Fruit fly (Drosophila melanogaster) Kc167 (cell line): ENCODE results near the gene Src64B.

Experiments used
- Sin3A ChIP-seq: fragments of >200 bp; optimal IDR thresholded peaks from 2 replicates; lab custom pipeline; 2018; ENCODE audit warnings: missing external identifiers
- h ChIP-seq: fragments of >200 bp; optimal IDR thresholded peaks from 3 replicates; lab custom pipeline; 2018; ENCODE audit warnings: missing external identifiers
- insv ChIP-seq: fragments of >200 bp; optimal IDR thresholded peaks from 3 replicates; lab custom pipeline; 2018; ENCODE audit warnings: missing external identifiers
- psq ChIP-seq: fragments of >200 bp; optimal IDR thresholded peaks from 2 replicates; lab custom pipeline; 2017; ENCODE audit warnings: missing external identifiers
- ttk ChIP-seq: sonication (Bioruptor generic); optimal IDR thresholded peaks from 2 replicates; lab custom pipeline; 2017; ENCODE audit warnings: missing external identifiers

DNA sequence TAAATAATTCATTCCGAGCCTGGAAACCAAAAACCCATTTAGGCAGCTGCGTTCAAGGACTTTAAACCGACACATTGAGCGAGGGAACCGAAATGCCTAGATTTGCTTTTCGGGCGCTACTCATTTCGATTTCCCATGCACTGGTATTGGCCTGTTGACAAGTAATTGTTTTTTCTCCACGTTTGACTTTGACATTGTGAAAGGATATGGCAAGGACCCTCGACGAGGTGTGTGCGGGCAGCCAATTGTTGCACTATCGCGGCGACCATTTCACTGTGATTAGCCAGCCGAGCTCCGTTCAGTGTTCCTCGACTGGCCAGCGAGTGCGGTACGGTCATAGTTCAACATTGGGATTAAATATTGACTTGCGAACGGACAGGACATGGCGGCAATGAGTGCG is 70.2 kb downstream of the Src64B start, which contains the start of gene CG42540:
- TF ChIP-seq psq (lab: Kevin White, UChicago) (no peak), h (lab: Kevin White, UChicago) (no peak), ttk (lab: Kevin White, UChicago) (no peak), insv (lab: Kevin White, UChicago) (no peak), Sin3A (lab: Kevin White, UChicago) (no peak)
